Worm (Caenorhabditis elegans) whole organism, young adult: ENCODE results near the gene srh-136.

Source experiments
- F52B5.7 ChIP-seq: sonication (generic microtip); optimal IDR thresholded peaks from 2 replicates; lab custom pipeline; 2016; ENCODE audit warnings: mild to moderate bottlenecking, missing genetic modification characterization, missing compliant biosample characterization
- aptf-3 ChIP-seq: fragments of 200-800 bp; sonication (Bioruptor generic); IDR thresholded peaks from 2 replicates; pipeline ENCODE4 v1.3.6; 2022; ENCODE audit warnings: missing genetic modification characterization, missing compliant biosample characterization
- ceh-58 ChIP-seq: fragments of 200-800 bp; sonication (Bioruptor generic); IDR thresholded peaks from 2 replicates; pipeline ENCODE4 v1.3.6; 2022; ENCODE audit warnings: missing genetic modification characterization, missing compliant biosample characterization
- dpl-1 ChIP-seq: fragments of 150-350 bp; optimal IDR thresholded peaks from 2 replicates; lab custom pipeline; 2014; ENCODE audit warnings: missing biosample characterization, missing genetic modification reagents, missing genetic modification characterization
- lag-1 ChIP-seq: fragments of 200-800 bp; sonication (Bioruptor generic); IDR thresholded peaks from 2 replicates; pipeline ENCODE4 v1.3.6; 2022; ENCODE audit warnings: missing genetic modification reagents, missing genetic modification characterization, missing compliant biosample characterization
- lin-40 ChIP-seq: sonication (generic microtip); optimal IDR thresholded peaks from 2 replicates; lab custom pipeline; 2016; ENCODE audit warnings: missing genetic modification characterization, mild to moderate bottlenecking, missing compliant biosample characterization, missing genotype, missing genetic modification reagents
- lsy-27 ChIP-seq: sonication (generic microtip); optimal IDR thresholded peaks from 2 replicates; lab custom pipeline; 2017; ENCODE audit warnings: missing genetic modification characterization, mild to moderate bottlenecking, missing compliant biosample characterization, antibody characterized with exemption, missing genotype, borderline replicate concordance; ENCODE audit not compliant: insufficient read depth
- mcd-1 ChIP-seq: fragments of 200-800 bp; sonication (Bioruptor generic); IDR thresholded peaks from 2 replicates; pipeline ENCODE4 v1.3.6; 2022; ENCODE audit warnings: missing genetic modification reagents, missing genetic modification characterization, missing compliant biosample characterization
- pha-4 ChIP-seq: fragments of 150-350 bp; sonication (generic microtip); optimal IDR thresholded peaks from 2 replicates; lab custom pipeline; 2014; ENCODE audit warnings: missing biosample characterization, missing genetic modification reagents, missing genetic modification characterization
- rec-8 ChIP-seq, 2 experiments: sonication (generic microtip); optimal IDR thresholded peaks; 2 replicates each; lab custom pipeline; 2016; ENCODE audit warnings: mild to moderate bottlenecking in 2 of 2, missing genetic modification characterization in 2 of 2, missing genetic modification reagents in 2 of 2, missing genotype in 2 of 2, missing biosample characterization in 1 of 2, missing compliant biosample characterization in 1 of 2, moderate library complexity in 1 of 2
- snpc-4 ChIP-seq, 5 experiments: fragments of 150-350 bp in 1 of 5; sonication (generic microtip) in 4 of 5; optimal IDR thresholded peaks; 2 replicates each; lab custom pipeline; 2014 to 2018; ENCODE audit warnings: missing genetic modification characterization in 5 of 5, missing biosample characterization in 3 of 5, antibody characterized with exemption in 2 of 5, mild to moderate bottlenecking in 2 of 5, missing compliant biosample characterization in 2 of 5, missing genotype in 2 of 5, moderate library complexity in 2 of 5, missing genetic modification reagents in 1 of 5
- somi-1 ChIP-seq: fragments of 200-800 bp; sonication (Bioruptor generic); optimal IDR thresholded peaks from 2 replicates; lab custom pipeline; 2018; ENCODE audit warnings: mild to moderate bottlenecking, missing genetic modification characterization, missing compliant biosample characterization
- tlf-1 ChIP-seq: fragments of 200-800 bp; sonication (Bioruptor generic); optimal IDR thresholded peaks from 2 replicates; lab custom pipeline; 2018; ENCODE audit warnings: mild to moderate bottlenecking, missing genetic modification characterization, missing compliant biosample characterization
- ztf-6 ChIP-seq: fragments of 200-800 bp; sonication (Bioruptor generic); IDR thresholded peaks from 2 replicates; pipeline ENCODE4 v1.3.6; 2022; ENCODE audit warnings: missing genetic modification reagents, missing genetic modification characterization, missing compliant biosample characterization

DNA sequence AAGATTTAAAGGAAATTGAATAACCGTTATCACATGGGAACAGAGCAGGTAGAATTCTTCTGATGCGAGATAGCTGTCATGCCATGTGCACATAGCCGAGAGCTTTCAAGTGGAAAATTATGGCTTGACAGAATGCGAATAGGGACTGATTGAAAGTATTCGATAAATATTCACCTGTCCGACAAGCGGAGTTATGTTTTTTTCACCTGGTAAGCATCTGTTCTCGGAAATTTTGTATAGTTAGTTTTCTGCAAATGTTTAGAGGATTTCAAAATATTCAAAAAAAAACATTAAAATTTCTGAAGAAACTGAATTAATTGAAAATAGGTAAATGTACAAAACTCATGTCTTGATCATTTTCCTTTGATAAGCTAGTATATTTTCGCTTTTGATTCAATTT is at the start of gene srh-136:
- TF ChIP-seq lin-40 (tag; lab: Kevin White, UChicago) (no peak), snpc-4 (GFP tag; optimal IDR thresholded peaks at IDR 0.05; lab: Kevin White, UChicago) (no peak), snpc-4 (tag; optimal IDR thresholded peaks at IDR 0.05; lab: Kevin White, UChicago) (no peak), aptf-3 (GFP tag; lab: Robert Waterston, UW) (no peak), F52B5.7 (tag; lab: Kevin White, UChicago) (no peak), mcd-1 (GFP tag; lab: Robert Waterston, UW) (no peak), ztf-6 (GFP tag; lab: Robert Waterston, UW) (no peak), ceh-58 (GFP tag; lab: Robert Waterston, UW) (no peak), dpl-1 (GFP tag; lab: Kevin White, UChicago) (no peak), rec-8 (tag; optimal IDR thresholded peaks at IDR 0.05; lab: Kevin White, UChicago) (no peak), pha-4 (tag; lab: Kevin White, UChicago) (no peak), lsy-27 (tag; lab: Kevin White, UChicago) (no peak), somi-1 (GFP tag; lab: Kevin White, UChicago) (no peak), lag-1 (GFP tag; lab: Robert Waterston, UW) (no peak), tlf-1 (GFP tag; lab: Kevin White, UChicago) (no peak)
